Worm (Caenorhabditis elegans): ENCODE results near the gene F07C6.4.

The F07C6.4 gene

ce11 chrIV:12813822-12814221, 8.1 kb downstream of the F07C6.4 start:
- peak; percentile 65 for TF ChIP-seq ceh-36 (tag; optimal IDR thresholded peaks at IDR 0.05)
- no peak for TF ChIP-seq ets-7 (tag; optimal IDR thresholded peaks at IDR 0.05)

DNA sequence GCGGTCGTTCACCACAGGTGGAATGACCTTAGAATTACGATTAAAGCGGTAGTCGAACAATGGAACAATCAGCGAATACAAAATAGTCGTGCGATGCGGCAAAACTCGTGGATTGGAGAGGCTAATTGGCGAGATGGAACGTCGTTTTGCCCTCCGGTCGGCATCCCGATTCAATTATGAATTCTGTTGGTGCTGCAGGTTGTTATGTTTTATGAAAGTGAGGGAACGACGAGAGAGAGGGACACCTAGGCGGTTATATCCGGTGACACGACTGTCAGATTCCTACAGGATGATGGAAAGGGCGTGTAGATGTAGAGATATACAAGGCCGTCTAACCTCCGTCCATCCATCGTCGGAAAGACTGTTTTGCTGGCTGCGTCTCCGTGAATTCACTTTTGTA, 10.9 kb downstream of the F07C6.4 start:
- TF ChIP-seq sea-1 (GFP tag; conservative IDR thresholded peaks at IDR 0.05) = no peak
- no peak for TF ChIP-seq hmg-4 (GFP tag; optimal IDR thresholded peaks at IDR 0.05)
- no peak for TF ChIP-seq aly-1 (tag; optimal IDR thresholded peaks at IDR 0.05)
- no peak for TF ChIP-seq flt-1 (GFP tag; IDR thresholded peaks at IDR 0.05)
- TF ChIP-seq hnd-1 (tag; optimal IDR thresholded peaks at IDR 0.05) = no peak
- TF ChIP-seq B0310.2 (tag; optimal IDR thresholded peaks at IDR 0.05) = no peak
- TF ChIP-seq scrt-1 (GFP tag; IDR thresholded peaks at IDR 0.05) = no peak
- TF ChIP-seq tbx-37 (GFP tag; conservative IDR thresholded peaks at IDR 0.05) = no peak
- no peak for TF ChIP-seq F13C5.2 (tag; optimal IDR thresholded peaks at IDR 0.05)
- TF ChIP-seq ceh-36 (tag; optimal IDR thresholded peaks at IDR 0.05) = no peak
- no peak for TF ChIP-seq tra-4 (tag; optimal IDR thresholded peaks at IDR 0.05)
- no peak for TF ChIP-seq pes-1 (GFP tag; IDR thresholded peaks at IDR 0.05)
- TF ChIP-seq tbx-11 (GFP tag; IDR thresholded peaks at IDR 0.05) = no peak
- no peak for TF ChIP-seq hmbx-1 (tag; optimal IDR thresholded peaks at IDR 0.05)

DNA sequence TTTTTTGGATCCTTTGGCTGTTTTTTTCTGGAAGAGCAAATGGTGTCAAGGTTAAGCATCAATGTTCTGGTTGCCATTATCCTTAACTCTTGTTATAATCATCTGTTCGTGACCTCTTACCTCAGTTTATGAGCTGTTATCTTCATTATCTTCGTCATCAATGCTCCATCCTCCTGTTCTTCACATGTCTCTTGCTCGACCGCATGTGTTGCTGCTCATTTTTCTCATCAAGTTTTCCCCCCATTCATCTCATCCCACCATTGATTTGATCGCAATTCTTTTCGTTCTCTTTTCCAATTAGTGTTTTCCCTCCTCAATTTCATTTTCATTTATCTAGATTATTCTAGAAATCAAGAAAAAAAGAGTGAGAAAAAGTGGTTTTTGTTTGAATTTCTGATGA, 11.8 kb downstream of the F07C6.4 start:
- no peak for TF ChIP-seq B0310.2 (tag; optimal IDR thresholded peaks at IDR 0.05)
- no peak for TF ChIP-seq tbx-11 (GFP tag; IDR thresholded peaks at IDR 0.05)
- TF ChIP-seq ceh-36 (tag; optimal IDR thresholded peaks at IDR 0.05) = no peak
- TF ChIP-seq ama-1 (optimal IDR thresholded peaks at IDR 0.05) = no peak
- no peak for TF ChIP-seq ets-7 (tag; optimal IDR thresholded peaks at IDR 0.05)
- TF ChIP-seq flt-1 (GFP tag; IDR thresholded peaks at IDR 0.05) = no peak
- no peak for TF ChIP-seq hmg-4 (GFP tag; optimal IDR thresholded peaks at IDR 0.05)
- TF ChIP-seq aly-1 (tag; optimal IDR thresholded peaks at IDR 0.05) = no peak
- TF ChIP-seq ceh-13 (GFP tag; optimal IDR thresholded peaks at IDR 0.05) = no peak
- no peak for TF ChIP-seq tbx-37 (GFP tag; conservative IDR thresholded peaks at IDR 0.05)
- no peak for TF ChIP-seq tra-4 (tag; optimal IDR thresholded peaks at IDR 0.05)
- no peak for TF ChIP-seq hmbx-1 (tag; optimal IDR thresholded peaks at IDR 0.05)
- no peak for TF ChIP-seq F13C5.2 (tag; optimal IDR thresholded peaks at IDR 0.05)
- TF ChIP-seq sea-1 (GFP tag; conservative IDR thresholded peaks at IDR 0.05) = no peak
- no peak for TF ChIP-seq hnd-1 (tag; optimal IDR thresholded peaks at IDR 0.05)
- TF ChIP-seq scrt-1 (GFP tag; IDR thresholded peaks at IDR 0.05) = no peak
- no peak for TF ChIP-seq pes-1 (GFP tag; IDR thresholded peaks at IDR 0.05)

DNA sequence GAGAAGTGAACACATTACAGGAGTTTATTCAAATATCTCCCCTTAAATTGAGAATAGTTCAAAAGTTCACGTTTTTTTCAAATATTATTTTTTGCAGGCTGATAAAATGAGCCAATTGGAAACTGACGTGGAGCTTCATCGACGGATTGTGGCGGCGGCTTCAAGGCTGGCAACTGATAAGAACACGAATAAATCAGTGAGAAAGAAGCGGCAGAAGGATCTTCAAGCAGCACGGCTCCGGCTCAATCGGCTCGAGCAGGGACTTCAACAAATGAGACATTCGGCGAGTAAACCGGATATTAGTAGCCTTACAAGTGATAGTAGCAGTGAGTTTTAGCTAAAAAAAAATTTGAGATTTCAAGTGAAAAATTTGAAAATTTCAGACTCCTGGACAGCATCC, 19.6 kb downstream of the F07C6.4 start, which contains the start of gene M02B1.4:
Gene M02B1.4 (minus strand): TSS at position 9 of the 400 bp plus-strand sequence.
- TF ChIP-seq pes-1 (GFP tag; IDR thresholded peaks at IDR 0.05) = no peak
- no peak for TF ChIP-seq ets-7 (tag; optimal IDR thresholded peaks at IDR 0.05)
- no peak for TF ChIP-seq ceh-13 (GFP tag; optimal IDR thresholded peaks at IDR 0.05)
- no peak for TF ChIP-seq hmg-4 (GFP tag; optimal IDR thresholded peaks at IDR 0.05)
- TF ChIP-seq tbx-37 (GFP tag; conservative IDR thresholded peaks at IDR 0.05) = no peak
- no peak for TF ChIP-seq tbx-11 (GFP tag; IDR thresholded peaks at IDR 0.05)
- no peak for TF ChIP-seq scrt-1 (GFP tag; IDR thresholded peaks at IDR 0.05)
- no peak for TF ChIP-seq hmbx-1 (tag; optimal IDR thresholded peaks at IDR 0.05)
- no peak for TF ChIP-seq flt-1 (GFP tag; IDR thresholded peaks at IDR 0.05)
- no peak for TF ChIP-seq hnd-1 (tag; optimal IDR thresholded peaks at IDR 0.05)
- no peak for TF ChIP-seq tra-4 (tag; optimal IDR thresholded peaks at IDR 0.05)

DNA sequence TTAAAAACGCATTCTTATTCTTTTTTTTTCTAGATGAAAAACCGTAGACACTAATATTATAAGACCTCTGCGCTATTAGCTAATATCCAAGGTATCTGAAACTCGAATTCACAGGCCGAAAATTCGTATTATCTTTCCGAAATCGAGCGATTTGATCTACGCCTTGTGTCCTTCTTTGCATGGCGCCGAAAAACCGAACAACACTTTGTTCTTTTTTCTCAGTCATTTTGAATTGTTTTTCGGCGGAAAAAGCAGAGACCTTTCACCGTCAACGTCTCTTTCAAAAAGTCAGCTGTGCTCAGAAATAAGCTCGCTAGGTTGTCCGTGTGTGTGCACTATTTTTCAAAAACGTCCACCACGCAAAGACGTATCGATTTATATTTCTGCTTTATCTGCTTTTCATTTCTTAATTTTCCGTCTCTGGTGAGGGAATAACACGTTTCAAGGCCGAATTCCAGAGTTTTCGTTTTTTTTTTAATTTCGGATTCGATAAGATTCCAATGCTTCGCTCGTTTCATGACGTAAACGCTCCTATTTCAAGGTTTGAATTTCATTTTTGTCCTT, 25.2 kb downstream of the F07C6.4 start:
- no peak for TF ChIP-seq ama-1 (optimal IDR thresholded peaks at IDR 0.05)

DNA sequence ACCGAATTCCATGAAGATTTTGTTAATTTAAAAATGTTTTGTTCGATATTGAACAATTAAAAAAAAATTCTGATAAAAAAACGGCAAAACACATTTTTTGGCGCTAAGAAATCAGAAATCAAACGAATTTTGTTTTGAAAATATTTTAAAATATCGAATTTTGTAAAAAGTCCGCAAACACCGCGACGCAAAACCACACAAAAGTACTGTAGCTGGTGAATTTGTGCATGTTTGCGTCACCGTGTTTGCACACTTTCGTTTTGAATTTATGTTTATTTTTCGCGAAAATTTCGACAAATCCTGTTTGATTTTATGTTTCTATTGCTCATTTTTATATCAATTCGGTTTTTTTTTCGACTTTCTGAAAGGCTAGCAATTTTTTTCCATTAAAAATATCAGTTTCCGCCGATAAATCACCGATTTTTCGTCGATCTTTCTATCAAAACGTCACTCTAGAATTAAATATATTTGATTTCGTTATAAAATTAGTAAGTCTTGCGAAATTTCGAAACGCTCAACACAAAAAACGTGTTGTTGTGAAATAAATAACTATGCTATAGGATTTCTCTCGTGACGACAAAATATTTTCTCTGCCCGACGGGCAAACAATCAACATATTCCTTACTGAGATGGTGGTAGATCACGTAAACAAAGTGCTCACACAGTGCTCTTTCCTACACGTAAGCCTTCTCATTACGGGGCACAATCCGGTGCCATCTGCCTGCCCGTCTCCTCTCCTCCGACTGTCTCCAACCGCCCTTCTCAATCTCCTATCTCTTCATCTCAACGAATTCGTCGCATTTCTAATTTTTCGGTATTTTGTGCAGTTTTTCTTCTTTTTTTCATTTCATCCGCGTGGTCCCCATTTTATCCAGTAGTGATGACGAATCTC, 26.1 kb downstream of the F07C6.4 start:
- TF ChIP-seq pes-1 (GFP tag; IDR thresholded peaks at IDR 0.05) (no peak), hmg-4 (GFP tag; optimal IDR thresholded peaks at IDR 0.05) (no peak), F13C5.2 (tag; optimal IDR thresholded peaks at IDR 0.05) (no peak), ceh-36 (tag; optimal IDR thresholded peaks at IDR 0.05) (no peak), sea-1 (GFP tag; conservative IDR thresholded peaks at IDR 0.05) (no peak), tbx-11 (GFP tag; IDR thresholded peaks at IDR 0.05) (no peak), aly-1 (tag; optimal IDR thresholded peaks at IDR 0.05) (no peak), tbx-37 (GFP tag; conservative IDR thresholded peaks at IDR 0.05) (no peak)

ce11 chrIV:12833698-12834416, 28.1 kb downstream of the F07C6.4 start:
- TF ChIP-seq ceh-36 (tag; optimal IDR thresholded peaks at IDR 0.05) (no peak), hmg-4 (GFP tag; optimal IDR thresholded peaks at IDR 0.05) (no peak), scrt-1 (GFP tag; IDR thresholded peaks at IDR 0.05) (no peak), sea-1 (GFP tag; conservative IDR thresholded peaks at IDR 0.05) (no peak), tbx-11 (GFP tag; IDR thresholded peaks at IDR 0.05) (no peak), flt-1 (GFP tag; IDR thresholded peaks at IDR 0.05) (no peak), aly-1 (tag; optimal IDR thresholded peaks at IDR 0.05) (no peak), hmbx-1 (tag; optimal IDR thresholded peaks at IDR 0.05) (no peak), F13C5.2 (tag; optimal IDR thresholded peaks at IDR 0.05) (no peak), tbx-37 (GFP tag; conservative IDR thresholded peaks at IDR 0.05) (no peak), pes-1 (GFP tag; IDR thresholded peaks at IDR 0.05) (no peak), ets-7 (tag; optimal IDR thresholded peaks at IDR 0.05) (no peak), ama-1 (optimal IDR thresholded peaks at IDR 0.05) (no peak), hnd-1 (tag; optimal IDR thresholded peaks at IDR 0.05) (no peak), B0310.2 (tag; optimal IDR thresholded peaks at IDR 0.05) (no peak), tra-4 (tag; optimal IDR thresholded peaks at IDR 0.05) (no peak), ceh-13 (GFP tag; optimal IDR thresholded peaks at IDR 0.05) (no peak)

All from whole organism, early embryonic.